Worm (Caenorhabditis elegans): Measurements from ENCODE around the gene W03F9.9.

DNA sequence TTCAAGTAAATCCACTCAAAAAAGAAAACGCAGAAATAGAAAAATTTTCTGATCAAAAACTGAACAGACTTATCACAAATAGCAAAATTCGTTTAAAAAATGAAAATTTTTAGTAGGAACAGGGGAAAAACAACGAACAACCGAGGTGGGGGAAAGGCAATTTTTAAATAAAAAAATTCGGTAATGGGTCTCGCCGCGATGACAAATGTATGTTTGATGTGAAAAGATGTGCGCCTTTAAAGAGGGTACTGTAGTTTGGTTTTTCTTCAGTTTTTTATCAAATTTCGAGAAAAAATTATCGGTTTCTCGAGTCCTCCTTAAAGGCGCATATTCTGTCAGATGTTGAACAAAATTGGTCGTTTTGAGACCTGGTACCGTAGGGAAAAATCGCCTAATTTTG is 14.8 kb upstream of the W03F9.9 start:
- TF ChIP-seq ztf-29 (GFP tag; IDR thresholded peaks at IDR 0.05), result no peak
- TF ChIP-seq T22C8.4 (GFP tag; IDR thresholded peaks at IDR 0.05), result no peak
- no peak for TF ChIP-seq klf-2 (GFP tag; conservative IDR thresholded peaks at IDR 0.05)
- TF ChIP-seq ref-1 (GFP tag; conservative IDR thresholded peaks at IDR 0.05), result no peak
- no peak for TF ChIP-seq ztf-23 (GFP tag; IDR thresholded peaks at IDR 0.05)
- TF ChIP-seq flt-1 (GFP tag; IDR thresholded peaks at IDR 0.05), result no peak
